Worm (Caenorhabditis elegans): ENCODE data around the gene T26A5.8.

DNA sequence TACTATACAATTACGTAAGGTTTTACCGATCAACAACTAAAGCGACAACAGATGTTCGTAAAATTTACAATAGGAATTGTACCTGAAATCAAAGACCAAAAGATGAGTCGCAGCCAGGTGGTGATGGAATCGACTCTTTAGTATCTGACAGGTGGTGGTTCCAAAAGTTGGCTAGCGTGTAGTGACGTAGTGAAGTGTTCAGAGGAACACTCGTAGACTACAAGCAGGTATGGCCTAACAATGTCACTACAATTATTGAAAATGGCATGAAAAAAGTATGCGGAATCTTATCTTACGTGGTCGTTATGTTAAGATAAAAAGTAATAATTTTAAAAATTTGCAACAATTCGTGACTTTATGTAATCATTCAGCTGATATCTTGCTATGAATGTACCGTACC is 41.2 kb downstream of the T26A5.8 start:
- TF ChIP-seq tbx-2 (tag; optimal IDR thresholded peaks at IDR 0.05): no peak
- TF ChIP-seq hlh-6 (tag; optimal IDR thresholded peaks at IDR 0.05): no peak
- TF ChIP-seq elt-2 (tag; optimal IDR thresholded peaks at IDR 0.05): no peak
- TF ChIP-seq pha-4 (tag; optimal IDR thresholded peaks at IDR 0.05): no peak
- TF ChIP-seq fax-1 (tag; optimal IDR thresholded peaks at IDR 0.05): no peak
